Fruit fly (Drosophila melanogaster) whole organism, prepupa: ENCODE data around the gene Hsp67Bc.
A peak's percentile ranks its signal among the peaks of the same experiment; 100 is the strongest.

Experiments used
- Blimp-1 ChIP-seq: fragments of 200-800 bp; sonication (Bioruptor generic); optimal IDR thresholded peaks from 3 replicates; lab custom pipeline; 2017; ENCODE audit warnings: missing biosample characterization, missing genetic modification characterization, mild to moderate bottlenecking, moderate library complexity, missing genetic modification reagents
- CG11294 ChIP-seq: fragments of 200-800 bp; sonication (Bioruptor generic); IDR thresholded peaks from 2 replicates; pipeline ENCODE4 v1.3.6; 2022; ENCODE audit warnings: missing biosample characterization, missing genetic modification characterization
- CG15336 ChIP-seq: fragments of 200-800 bp; sonication (Bioruptor generic); IDR thresholded peaks from 2 replicates; pipeline ENCODE4 v1.3.6; 2022; ENCODE audit warnings: missing biosample characterization, missing genetic modification characterization
- CG1621 ChIP-seq: fragments of 200-800 bp; sonication (Bioruptor generic); optimal IDR thresholded peaks from 3 replicates; lab custom pipeline; 2018; ENCODE audit warnings: missing biosample characterization, mild to moderate bottlenecking, missing genetic modification characterization
- CG16779 ChIP-seq: fragments of 200-800 bp; sonication (Bioruptor generic); optimal IDR thresholded peaks from 3 replicates; lab custom pipeline; 2017; ENCODE audit warnings: missing biosample characterization, mild to moderate bottlenecking, missing genetic modification characterization
- CG3032 ChIP-seq: fragments of 200-800 bp; optimal IDR thresholded peaks from 2 replicates; lab custom pipeline; 2019; ENCODE audit warnings: missing biosample characterization, mild to moderate bottlenecking, missing genetic modification characterization, moderate library complexity
- CG31627 ChIP-seq: fragments of 200-800 bp; sonication (Bioruptor generic); optimal IDR thresholded peaks from 3 replicates; lab custom pipeline; 2016; ENCODE audit warnings: missing biosample characterization, missing genetic modification characterization
- CG32006 ChIP-seq: fragments of 200-800 bp; sonication (Bioruptor generic); optimal IDR thresholded peaks from 3 replicates; lab custom pipeline; 2017; ENCODE audit warnings: missing biosample characterization, mild to moderate bottlenecking, missing genetic modification characterization
- CG34406 ChIP-seq: fragments of 200-800 bp; sonication (Bioruptor generic); optimal IDR thresholded peaks from 3 replicates; lab custom pipeline; 2016; ENCODE audit warnings: missing biosample characterization, missing genetic modification characterization
- CG3919 ChIP-seq: fragments of 200-800 bp; sonication (Bioruptor generic); optimal IDR thresholded peaks from 3 replicates; lab custom pipeline; 2016; ENCODE audit warnings: missing biosample characterization, missing genetic modification characterization
- CG4318 ChIP-seq: fragments of 200-800 bp; sonication (Bioruptor generic); optimal IDR thresholded peaks from 3 replicates; lab custom pipeline; 2017; ENCODE audit warnings: missing biosample characterization, mild to moderate bottlenecking, missing genetic modification characterization
- CG6163 ChIP-seq: fragments of 200-800 bp; sonication (Bioruptor generic); IDR thresholded peaks from 3 replicates; pipeline ENCODE4 v1.3.6; 2022; ENCODE audit warnings: missing biosample characterization, missing genetic modification characterization
- CG6792 ChIP-seq: fragments of 200-800 bp; sonication (Bioruptor generic); optimal IDR thresholded peaks from 3 replicates; lab custom pipeline; 2016; ENCODE audit warnings: missing biosample characterization, missing genetic modification characterization
- CG6808 ChIP-seq: fragments of 200-800 bp; sonication (Bioruptor generic); optimal IDR thresholded peaks from 3 replicates; lab custom pipeline; 2017; ENCODE audit warnings: missing biosample characterization, missing genetic modification characterization, mild to moderate bottlenecking, moderate library complexity, missing genetic modification reagents
- CG6854 ChIP-seq: fragments of 200-800 bp; sonication (Bioruptor generic); optimal IDR thresholded peaks from 2 replicates; lab custom pipeline; 2017; ENCODE audit warnings: missing biosample characterization, mild to moderate bottlenecking, missing genetic modification characterization
- CG8119 ChIP-seq: fragments of 200-800 bp; sonication (Bioruptor generic); IDR thresholded peaks from 3 replicates; pipeline ENCODE4 v1.3.6; 2022; ENCODE audit warnings: missing biosample characterization, missing genetic modification characterization
- CG8319 ChIP-seq: fragments of 200-800 bp; sonication (Bioruptor generic); optimal IDR thresholded peaks from 3 replicates; lab custom pipeline; 2016; ENCODE audit warnings: missing biosample characterization, missing genetic modification characterization
- CG8632 ChIP-seq: fragments of 200-800 bp; sonication (Bioruptor generic); optimal IDR thresholded peaks from 3 replicates; lab custom pipeline; 2016; ENCODE audit warnings: missing biosample characterization, missing genetic modification characterization
- CG9139 ChIP-seq: fragments of 200-800 bp; sonication (Bioruptor generic); optimal IDR thresholded peaks from 3 replicates; lab custom pipeline; 2017; ENCODE audit warnings: missing biosample characterization, mild to moderate bottlenecking, missing genetic modification characterization
- Eip75B ChIP-seq: fragments of 200-800 bp; sonication (Bioruptor generic); optimal IDR thresholded peaks from 3 replicates; lab custom pipeline; 2016; ENCODE audit warnings: missing biosample characterization, missing genetic modification characterization
- Eip93F ChIP-seq: fragments of 200-800 bp; sonication (Bioruptor generic); optimal IDR thresholded peaks from 2 replicates; lab custom pipeline; 2016; ENCODE audit warnings: missing biosample characterization, mild to moderate bottlenecking, missing genetic modification characterization
- Ets96B ChIP-seq: fragments of 200-800 bp; optimal IDR thresholded peaks from 2 replicates; lab custom pipeline; 2019; ENCODE audit warnings: missing biosample characterization, mild to moderate bottlenecking, missing genetic modification characterization, moderate library complexity
- Gug ChIP-seq: fragments of 200-800 bp; sonication (Bioruptor generic); IDR thresholded peaks from 2 replicates; pipeline ENCODE4 v1.3.6; 2022; ENCODE audit warnings: missing biosample characterization, missing genetic modification characterization
- Hr39 ChIP-seq: fragments of 200-800 bp; sonication (Bioruptor generic); optimal IDR thresholded peaks from 2 replicates; lab custom pipeline; 2016; ENCODE audit warnings: missing biosample characterization, missing genetic modification characterization
- Hr4 ChIP-seq: fragments of 200-800 bp; sonication (Bioruptor generic); optimal IDR thresholded peaks from 3 replicates; lab custom pipeline; 2016; ENCODE audit warnings: missing biosample characterization, missing genetic modification characterization
- Met ChIP-seq: fragments of 200-800 bp; sonication (Bioruptor generic); optimal IDR thresholded peaks from 3 replicates; lab custom pipeline; 2016; ENCODE audit warnings: missing biosample characterization, missing genetic modification characterization
- OdsH ChIP-seq: fragments of 200-800 bp; sonication (Bioruptor generic); optimal IDR thresholded peaks from 3 replicates; lab custom pipeline; 2016; ENCODE audit warnings: missing biosample characterization, missing genetic modification characterization
- Smox ChIP-seq: fragments of 200-800 bp; sonication (Bioruptor generic); optimal IDR thresholded peaks from 3 replicates; lab custom pipeline; 2016; ENCODE audit warnings: missing biosample characterization, missing genetic modification characterization
- Sox102F ChIP-seq: fragments of 200-800 bp; sonication (Bioruptor generic); optimal IDR thresholded peaks from 2 replicates; lab custom pipeline; 2016; ENCODE audit warnings: missing biosample characterization, mild to moderate bottlenecking, missing genetic modification characterization
- Sox14 ChIP-seq: fragments of 200-800 bp; sonication (Bioruptor generic); optimal IDR thresholded peaks from 3 replicates; lab custom pipeline; 2016; ENCODE audit warnings: missing biosample characterization, missing genetic modification characterization
- Sox15 ChIP-seq: fragments of 200-800 bp; sonication (Bioruptor generic); optimal IDR thresholded peaks from 3 replicates; lab custom pipeline; 2016; ENCODE audit warnings: missing biosample characterization, missing genetic modification characterization
- achi ChIP-seq: fragments of 200-800 bp; sonication (Bioruptor generic); optimal IDR thresholded peaks from 3 replicates; lab custom pipeline; 2016; ENCODE audit warnings: missing biosample characterization, missing genetic modification characterization
- acj6 ChIP-seq: fragments of 200-800 bp; sonication (Bioruptor generic); optimal IDR thresholded peaks from 3 replicates; lab custom pipeline; 2016; ENCODE audit warnings: missing biosample characterization, missing genetic modification characterization
- cyc ChIP-seq: fragments of 200-800 bp; sonication (Bioruptor generic); optimal IDR thresholded peaks from 3 replicates; lab custom pipeline; 2016; ENCODE audit warnings: missing biosample characterization, missing genetic modification characterization
- dac ChIP-seq: fragments of 200-800 bp; sonication (Bioruptor generic); optimal IDR thresholded peaks from 2 replicates; lab custom pipeline; 2017; ENCODE audit warnings: missing biosample characterization, mild to moderate bottlenecking, missing genetic modification characterization
- dsx ChIP-seq: fragments of 200-800 bp; optimal IDR thresholded peaks from 3 replicates; lab custom pipeline; 2019; ENCODE audit warnings: missing biosample characterization, mild to moderate bottlenecking, missing genetic modification characterization, moderate library complexity; ENCODE audit not compliant: poor library complexity, severe bottlenecking
- eg ChIP-seq: fragments of 200-800 bp; sonication (Bioruptor generic); IDR thresholded peaks from 3 replicates; pipeline ENCODE4 v1.3.6; 2022; ENCODE audit warnings: missing biosample characterization, missing genetic modification characterization
- esn ChIP-seq: fragments of 200-800 bp; sonication (Bioruptor generic); optimal IDR thresholded peaks from 2 replicates; lab custom pipeline; 2016; ENCODE audit warnings: missing biosample characterization, mild to moderate bottlenecking, missing genetic modification characterization, moderate library complexity
- fd59A ChIP-seq: fragments of 200-800 bp; sonication (Bioruptor generic); optimal IDR thresholded peaks from 2 replicates; lab custom pipeline; 2017; ENCODE audit warnings: missing biosample characterization, mild to moderate bottlenecking, missing genetic modification characterization, missing genetic modification reagents
- fd85E ChIP-seq: fragments of 200-800 bp; sonication (Bioruptor generic); optimal IDR thresholded peaks from 3 replicates; lab custom pipeline; 2016; ENCODE audit warnings: missing biosample characterization, missing genetic modification characterization
- fkh ChIP-seq: fragments of 200-800 bp; sonication (Bioruptor generic); optimal IDR thresholded peaks from 3 replicates; lab custom pipeline; 2017; ENCODE audit warnings: missing biosample characterization, mild to moderate bottlenecking, missing genetic modification characterization, moderate library complexity
- lz ChIP-seq: fragments of 200-800 bp; sonication (Bioruptor generic); optimal IDR thresholded peaks from 3 replicates; lab custom pipeline; 2016; ENCODE audit warnings: missing biosample characterization, missing genetic modification characterization
- pdm3 ChIP-seq: fragments of 200-800 bp; sonication (Bioruptor generic); optimal IDR thresholded peaks from 3 replicates; lab custom pipeline; 2016; ENCODE audit warnings: missing biosample characterization, missing genetic modification characterization
- salr ChIP-seq, 2 experiments: fragments of 200-800 bp; sonication (Bioruptor generic); optimal IDR thresholded peaks; 3 replicates each; lab custom pipeline; 2016 to 2018; ENCODE audit warnings: missing biosample characterization in 2 of 2, missing genetic modification characterization in 2 of 2, mild to moderate bottlenecking in 1 of 2
- spab ChIP-seq: fragments of 200-800 bp; sonication (Bioruptor generic); optimal IDR thresholded peaks from 2 replicates; lab custom pipeline; 2017; ENCODE audit warnings: missing biosample characterization, mild to moderate bottlenecking, missing genetic modification characterization, missing genetic modification reagents
- ss ChIP-seq, 2 experiments: fragments of 200-800 bp; sonication (Bioruptor generic); optimal IDR thresholded peaks; 2 replicates in 1 of 2; 3 replicates in 1 of 2; lab custom pipeline; 2017 to 2018; ENCODE audit warnings: mild to moderate bottlenecking in 2 of 2, missing biosample characterization in 2 of 2, missing genetic modification characterization in 2 of 2, moderate library complexity in 1 of 2
- svp ChIP-seq: fragments of 200-800 bp; sonication (Bioruptor generic); peaks from one replicate; lab custom pipeline; 2016; ENCODE audit warnings: missing biosample characterization, missing genetic modification characterization
- topi ChIP-seq: fragments of 200-800 bp; sonication (Bioruptor generic); optimal IDR thresholded peaks from 3 replicates; lab custom pipeline; 2016; ENCODE audit warnings: missing biosample characterization, missing genetic modification characterization

The Hsp67Bc gene

DNA sequence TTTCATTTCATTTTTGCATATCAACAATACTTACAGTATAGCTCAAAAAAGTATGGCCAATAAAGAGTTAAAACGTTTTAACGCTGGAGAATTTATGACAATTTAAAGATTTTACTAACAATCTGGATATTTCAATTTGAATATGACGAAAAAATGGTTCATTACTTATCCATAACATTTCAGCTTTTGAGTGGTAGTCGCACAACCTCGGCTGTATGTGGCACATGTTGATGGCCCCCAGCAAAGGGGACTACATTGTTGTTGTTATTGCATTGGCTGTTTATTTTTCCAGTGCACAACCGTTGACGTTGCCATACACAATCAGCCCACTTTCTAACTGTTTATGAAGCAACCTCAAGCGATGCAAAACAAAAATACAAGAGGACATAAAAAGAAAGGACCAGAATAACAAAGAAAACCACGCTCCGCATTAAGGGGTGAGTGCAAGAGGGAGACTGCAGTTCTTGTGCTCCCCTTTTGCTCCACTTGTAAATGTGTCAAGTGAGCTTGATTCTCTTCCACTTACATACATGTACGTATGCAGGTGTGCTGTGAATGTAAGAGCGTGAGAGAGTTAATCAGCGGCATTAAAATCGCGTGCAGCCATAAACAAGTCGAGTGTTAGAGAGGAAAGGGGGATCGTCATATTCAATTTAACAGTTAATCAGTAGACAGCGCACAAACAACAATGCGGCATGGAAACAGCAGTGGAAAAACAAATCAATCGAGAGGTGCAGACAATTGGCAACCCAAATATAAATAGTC, 47.9 kb upstream of the Hsp67Bc start (continued):
- TF ChIP-seq CG11294 (GFP tag; lab: Robert Waterston, UW) (peak; percentile 88), Smox (GFP tag; lab: Kevin White, UChicago) (peak; percentile 98), Gug (GFP tag; lab: Robert Waterston, UW) (peak; percentile 93), Ets96B (tag; lab: Kevin White, UChicago) (peak; percentile 97), CG6854 (GFP tag; lab: Kevin White, UChicago) (peak; percentile 96), Eip93F (GFP tag; lab: Kevin White, UChicago) (peak; percentile 88), CG31627 (GFP tag; lab: Kevin White, UChicago) (peak; percentile 97), CG4318 (peak; percentile 88), Eip75B (GFP tag; lab: Kevin White, UChicago) (peak; percentile 99), CG6163 (GFP tag; lab: Robert Waterston, UW) (peak; percentile 97)

DNA sequence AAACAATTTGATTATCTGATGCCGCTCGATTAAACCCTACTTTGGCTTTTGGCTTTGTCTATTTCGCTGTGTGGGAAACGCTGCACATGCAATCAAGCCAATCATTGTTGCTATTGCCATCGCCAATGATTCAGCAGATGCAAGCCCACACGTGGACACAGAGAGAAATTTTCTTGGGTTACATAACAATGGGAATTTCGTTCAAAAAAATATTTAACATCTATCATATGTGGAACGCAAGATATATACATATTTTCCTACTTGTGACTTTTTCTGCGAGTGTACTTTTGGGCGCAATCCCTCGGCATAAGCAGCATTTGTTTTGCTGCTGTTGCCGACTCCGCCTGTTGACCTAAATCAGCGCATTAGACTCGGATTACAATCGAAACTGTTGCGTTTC, 47.0 kb upstream of the Hsp67Bc start:
- TF ChIP-seq CG8319 (GFP tag; lab: Kevin White, UChicago) (peak; percentile 30), CG8119 (GFP tag; lab: Robert Waterston, UW) (peak; percentile 81), topi (peak; percentile 72), OdsH (GFP tag; lab: Kevin White, UChicago) (peak; percentile 69), pdm3 (GFP tag; lab: Kevin White, UChicago) (peak; percentile 63), dsx (GFP tag; lab: Kevin White, UChicago) (no peak), Hr4 (GFP tag; lab: Kevin White, UChicago) (peak; percentile 50), CG8632 (GFP tag; lab: Kevin White, UChicago) (peak; percentile 35), Blimp-1 (no peak), Sox102F (GFP tag; lab: Kevin White, UChicago) (peak; percentile 67), fd59A (GFP tag; lab: Kevin White, UChicago) (peak; percentile 22), Met (peak; percentile 72), esn (GFP tag; lab: Kevin White, UChicago) (peak; percentile 3), Sox14 (GFP tag; lab: Kevin White, UChicago) (peak; percentile 47), Hr39 (GFP tag; lab: Kevin White, UChicago) (peak; percentile 64), fkh (no peak), CG6808 (no peak), CG16779 (tag; lab: Kevin White, UChicago) (no peak), CG32006 (GFP tag; lab: Kevin White, UChicago) (peak; percentile 63), ss (GFP tag; optimal IDR thresholded peaks at IDR 0.05; lab: Kevin White, UChicago) (no peak), CG1621 (tag; lab: Kevin White, UChicago) (no peak), CG3032 (tag; lab: Kevin White, UChicago) (peak; percentile 15), salr (GFP tag; optimal IDR thresholded peaks at IDR 0.05; lab: Kevin White, UChicago) (no peak), fd85E (GFP tag; lab: Kevin White, UChicago) (no peak), acj6 (GFP tag; lab: Kevin White, UChicago) (peak; percentile 60), Gug (GFP tag; lab: Robert Waterston, UW) (peak; percentile 74), CG11294 (GFP tag; lab: Robert Waterston, UW) (peak; percentile 65), cyc (GFP tag; lab: Kevin White, UChicago) (peak; percentile 77), CG9139 (GFP tag; lab: Kevin White, UChicago) (no peak), CG6792 (GFP tag; lab: Kevin White, UChicago) (no peak), achi (GFP tag; lab: Kevin White, UChicago) (peak; percentile 39), spab (no peak), Eip93F (GFP tag; lab: Kevin White, UChicago) (no peak), CG34406 (GFP tag; lab: Kevin White, UChicago) (peak; percentile 63), svp (GFP tag; lab: Kevin White, UChicago) (peak; percentile 67), CG6854 (GFP tag; lab: Kevin White, UChicago) (no peak), lz (no peak), CG3919 (GFP tag; lab: Kevin White, UChicago) (peak; percentile 78), CG15336 (peak; percentile 85), Sox15 (peak; percentile 43), dac (GFP tag; lab: Kevin White, UChicago) (no peak), eg (GFP tag; lab: Robert Waterston, UW) (peak; percentile 91)
